Worm (Caenorhabditis elegans): ENCODE measurements around the gene F09C6.16.

The F09C6.16 gene

DNA sequence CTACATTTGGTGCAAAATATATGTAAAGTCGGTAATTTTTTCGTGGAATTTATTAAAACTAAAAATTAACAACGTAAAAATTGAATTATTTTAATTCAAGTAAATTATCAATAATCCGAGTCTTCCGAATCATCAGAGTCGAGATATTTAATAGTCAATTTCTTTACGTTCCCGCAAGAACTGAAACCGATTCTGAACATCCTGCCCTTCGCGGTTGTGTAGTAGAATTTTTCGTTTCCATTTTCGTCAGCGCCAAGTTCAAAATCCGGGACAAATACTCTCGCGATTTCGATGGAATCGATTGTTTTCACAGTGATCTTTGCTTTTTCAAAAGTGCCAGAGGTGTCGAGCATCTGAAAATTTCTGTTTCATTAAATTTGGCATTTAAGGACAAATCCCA lies 9.9 kb upstream of the F09C6.16 start:
- no peak for TF ChIP-seq efl-1 (optimal IDR thresholded peaks at IDR 0.05)
- TF ChIP-seq efl-1 (GFP tag; optimal IDR thresholded peaks at IDR 0.05 in 1 of 2): peak in 1 of 2 experiments; percentile 44
- TF ChIP-seq lin-14 (GFP tag; optimal IDR thresholded peaks at IDR 0.05): no peak

ce11 chrV:16918378-16918777 lies 8.6 kb upstream of the F09C6.16 start, which contains the start of the genes fbxa-206 and Y102A5C.2:
fbxa-206 (minus strand) TSS chrV:16918478.
Y102A5C.2 (plus strand) TSS chrV:16918731.
- TF ChIP-seq zag-1 (tag; optimal IDR thresholded peaks at IDR 0.05): no peak
- no peak for TF ChIP-seq elt-2 (tag; optimal IDR thresholded peaks at IDR 0.05)
- TF ChIP-seq fos-1 (tag; optimal IDR thresholded peaks at IDR 0.05): no peak
- TF ChIP-seq swsn-7 (tag; optimal IDR thresholded peaks at IDR 0.05): no peak
- no peak for TF ChIP-seq C04F5.9 (tag; optimal IDR thresholded peaks at IDR 0.05)
- TF ChIP-seq efl-1 (optimal IDR thresholded peaks at IDR 0.05): no peak
- no peak for TF ChIP-seq efl-1 (GFP tag; optimal IDR thresholded peaks at IDR 0.05 in 1 of 2)
- TF ChIP-seq skn-1 (tag; optimal IDR thresholded peaks at IDR 0.05): no peak
- TF ChIP-seq efl-3 (GFP tag; optimal IDR thresholded peaks at IDR 0.05): no peak
- TF ChIP-seq unc-30 (tag; optimal IDR thresholded peaks at IDR 0.05): no peak
- TF ChIP-seq unc-98 (GFP tag; IDR thresholded peaks at IDR 0.05): no peak
- TF ChIP-seq ztf-4 (tag; optimal IDR thresholded peaks at IDR 0.05): no peak
- no peak for TF ChIP-seq nhr-19 (GFP tag; conservative IDR thresholded peaks at IDR 0.05)
- TF ChIP-seq nhr-71 (tag; optimal IDR thresholded peaks at IDR 0.05): no peak
- TF ChIP-seq vab-15 (tag; optimal IDR thresholded peaks at IDR 0.05): no peak
- no peak for TF ChIP-seq pax-3 (tag; optimal IDR thresholded peaks at IDR 0.05)
- no peak for TF ChIP-seq Y116A8C.19 (tag; optimal IDR thresholded peaks at IDR 0.05; ENCODE audit: borderline replicate concordance)

- TF ChIP-seq Y116A8C.19 (tag; optimal IDR thresholded peaks at IDR 0.05; ENCODE audit: borderline replicate concordance) (no peak), egl-27 (tag; optimal IDR thresholded peaks at IDR 0.05) (no peak), lsy-2 (tag; optimal IDR thresholded peaks at IDR 0.05) (no peak), ceh-63 (GFP tag; optimal IDR thresholded peaks at IDR 0.05) (no peak), mab-9 (GFP tag; IDR thresholded peaks at IDR 0.05) (no peak), unc-130 (tag; optimal IDR thresholded peaks at IDR 0.05) (no peak)
Measured at ce11 chrV:16916079-16916478, 6.3 kb upstream of the F09C6.16 start, which contains the start of gene F09C6.10. F09C6.10 (minus strand) TSS chrV:16916179.

DNA sequence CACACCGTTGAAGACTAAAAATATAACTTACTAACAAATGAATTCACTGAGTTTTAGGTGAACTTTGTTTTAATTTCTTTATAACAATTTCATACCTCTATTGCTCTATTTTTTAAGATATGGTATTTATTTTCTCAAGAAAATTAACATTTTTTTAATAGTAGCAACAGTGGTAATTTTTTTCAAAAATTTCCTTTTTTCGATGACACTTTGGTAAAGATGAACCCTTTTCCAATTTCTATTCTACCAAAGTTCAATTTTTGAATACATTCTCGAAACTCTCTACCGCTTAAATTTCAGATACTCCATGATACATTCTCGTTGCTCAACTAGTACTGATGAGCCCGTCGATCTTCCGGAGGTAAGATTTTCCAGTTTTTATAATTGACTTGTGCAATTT lies 2.2 kb upstream of the F09C6.16 start, which contains the start of gene nhr-116:
Gene nhr-116 (plus strand): TSS at position 301 of the 400 bp plus-strand sequence.
- no peak for TF ChIP-seq elt-2 (tag; optimal IDR thresholded peaks at IDR 0.05)
- TF ChIP-seq nhr-84 (tag; optimal IDR thresholded peaks at IDR 0.05): no peak
- no peak for TF ChIP-seq ceh-82 (tag; optimal IDR thresholded peaks at IDR 0.05)
- TF ChIP-seq mef-2 (tag; optimal IDR thresholded peaks at IDR 0.05): no peak
- TF ChIP-seq lin-39 (tag; optimal IDR thresholded peaks at IDR 0.05): no peak
- no peak for TF ChIP-seq xbp-1 (tag; optimal IDR thresholded peaks at IDR 0.05)
- no peak for TF ChIP-seq alr-1 (tag; optimal IDR thresholded peaks at IDR 0.05; ENCODE audit: borderline replicate concordance)
- TF ChIP-seq jun-1 (tag; optimal IDR thresholded peaks at IDR 0.05): no peak
- no peak for TF ChIP-seq nhr-47 (tag; optimal IDR thresholded peaks at IDR 0.05)
- no peak for TF ChIP-seq skn-1 (tag; optimal IDR thresholded peaks at IDR 0.05)
- TF ChIP-seq efl-3 (GFP tag; optimal IDR thresholded peaks at IDR 0.05): no peak

- TF ChIP-seq ets-5 (GFP tag; IDR thresholded peaks at IDR 0.05) (no peak), lin-13 (GFP tag; optimal IDR thresholded peaks at IDR 0.05) (no peak), nhr-84 (tag; optimal IDR thresholded peaks at IDR 0.05) (no peak), ama-1 (optimal IDR thresholded peaks at IDR 0.05) (no peak), aha-1 (tag; optimal IDR thresholded peaks at IDR 0.05) (no peak), lin-14 (GFP tag; optimal IDR thresholded peaks at IDR 0.05) (no peak), ztf-11 (tag; optimal IDR thresholded peaks at IDR 0.05) (no peak), lsy-2 (tag; optimal IDR thresholded peaks at IDR 0.05) (no peak)
Measured at ce11 chrV:16911294-16911693, 1.5 kb upstream of the F09C6.16 start.

Measured in whole organism, L1 larva.